Worm (Caenorhabditis elegans) whole organism, late embryonic: ENCODE data around the gene T19H12.3.

Source experiments
- K09A11.1 ChIP-seq: sonication (generic microtip); optimal IDR thresholded peaks from 2 replicates; lab custom pipeline; 2017; ENCODE audit warnings: antibody characterized with exemption, mild to moderate bottlenecking, missing genetic modification characterization, missing compliant biosample characterization; ENCODE audit not compliant: insufficient read depth
- ets-4 ChIP-seq: sonication (generic microtip); optimal IDR thresholded peaks from 2 replicates; lab custom pipeline; 2016; ENCODE audit warnings: missing genetic modification characterization, missing compliant biosample characterization
- fax-1 ChIP-seq: sonication (generic microtip); optimal IDR thresholded peaks from 2 replicates; lab custom pipeline; 2016; ENCODE audit warnings: missing genotype, missing genetic modification characterization, missing compliant biosample characterization
- nhr-232 ChIP-seq: sonication (generic microtip); optimal IDR thresholded peaks from 2 replicates; lab custom pipeline; 2016; ENCODE audit warnings: missing genetic modification characterization, missing compliant biosample characterization
- pqm-1 ChIP-seq: sonication (generic microtip); optimal IDR thresholded peaks from 2 replicates; lab custom pipeline; 2016; ENCODE audit warnings: missing genetic modification characterization, missing compliant biosample characterization
- rnt-1 ChIP-seq: sonication (generic microtip); optimal IDR thresholded peaks from 2 replicates; lab custom pipeline; 2016; ENCODE audit warnings: missing genetic modification characterization, missing compliant biosample characterization
- sdc-2 ChIP-seq: sonication (generic microtip); optimal IDR thresholded peaks from 2 replicates; lab custom pipeline; 2016; ENCODE audit warnings: missing genotype, missing genetic modification characterization, missing compliant biosample characterization
- tbx-2 ChIP-seq: sonication (generic microtip); optimal IDR thresholded peaks from 2 replicates; lab custom pipeline; 2016; ENCODE audit warnings: missing genetic modification characterization, missing compliant biosample characterization
- unc-86 ChIP-seq: sonication (generic microtip); optimal IDR thresholded peaks from 2 replicates; lab custom pipeline; 2016; ENCODE audit warnings: missing genetic modification characterization, missing compliant biosample characterization

DNA sequence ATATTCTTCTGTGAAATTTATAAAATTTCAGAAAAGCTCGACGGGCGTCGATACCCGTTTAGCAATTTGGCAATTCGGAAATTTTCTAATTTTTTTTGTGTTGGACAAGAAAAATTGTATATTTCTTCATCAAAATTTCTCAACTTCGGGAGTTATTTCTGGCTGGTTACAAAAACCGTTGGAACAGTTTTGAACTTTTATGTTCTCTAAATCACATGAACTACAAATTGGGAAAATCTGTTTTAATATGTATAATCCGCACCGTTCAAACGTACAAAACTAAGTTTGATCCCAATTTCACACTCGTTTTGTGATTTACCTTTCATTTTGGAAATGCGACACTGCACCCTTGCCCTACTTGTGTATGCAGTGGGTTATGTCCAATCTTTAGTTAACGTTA, at the start of gene T19H12.3:
- TF ChIP-seq nhr-232 (tag; lab: Kevin White, UChicago): no peak
- no peak for TF ChIP-seq pqm-1
- TF ChIP-seq sdc-2: no peak
- no peak for TF ChIP-seq fax-1 (tag; lab: Kevin White, UChicago)
- TF ChIP-seq unc-86 (tag; lab: Kevin White, UChicago): no peak
- no peak for TF ChIP-seq rnt-1 (tag; lab: Kevin White, UChicago)
- no peak for TF ChIP-seq ets-4 (tag; lab: Kevin White, UChicago)
- TF ChIP-seq tbx-2 (tag; lab: Kevin White, UChicago): no peak
- TF ChIP-seq K09A11.1 (tag; lab: Kevin White, UChicago): no peak
